Worm (Caenorhabditis elegans) whole organism, midembryonic: ENCODE results near the gene iglr-1.

ENCODE experiments used
- T22C8.4 ChIP-seq: fragments of 200-800 bp; sonication (Bioruptor generic); IDR thresholded peaks from 2 replicates; pipeline ENCODE4 v1.3.6; 2022; ENCODE audit warnings: missing genetic modification characterization, missing compliant biosample characterization
- cog-1 ChIP-seq: sonication (generic microtip); optimal IDR thresholded peaks from 2 replicates; lab custom pipeline; 2016; ENCODE audit warnings: missing genetic modification characterization, missing compliant biosample characterization
- flt-1 ChIP-seq: fragments of 200-800 bp; sonication (Bioruptor generic); IDR thresholded peaks from 2 replicates; pipeline ENCODE4 v1.3.6; 2022; ENCODE audit warnings: missing genetic modification characterization, missing compliant biosample characterization
- klf-2 ChIP-seq: fragments of 200-800 bp; sonication (Bioruptor generic); conservative IDR thresholded peaks from 2 replicates; pipeline ENCODE4 v1.3.6; 2022; ENCODE audit warnings: missing genetic modification reagents, missing genetic modification characterization, missing compliant biosample characterization
- med-1 ChIP-seq: sonication (generic microtip); optimal IDR thresholded peaks from 2 replicates; lab custom pipeline; 2017; ENCODE audit warnings: missing genetic modification characterization, mild to moderate bottlenecking, missing compliant biosample characterization, antibody characterized with exemption, missing genetic modification reagents; ENCODE audit not compliant: insufficient read depth
- ref-1 ChIP-seq: fragments of 200-800 bp; sonication (Bioruptor generic); conservative IDR thresholded peaks from 2 replicates; pipeline ENCODE4 v1.3.6; 2022; ENCODE audit warnings: missing genetic modification reagents, missing genetic modification characterization, missing compliant biosample characterization
- tab-1 ChIP-seq: fragments of 200-800 bp; sonication (Bioruptor generic); IDR thresholded peaks from 2 replicates; pipeline ENCODE4 v1.3.6; 2022; ENCODE audit warnings: missing genetic modification characterization, missing compliant biosample characterization
- ztf-23 ChIP-seq: fragments of 200-800 bp; sonication (Bioruptor generic); IDR thresholded peaks from 2 replicates; pipeline ENCODE4 v1.3.6; 2022; ENCODE audit warnings: missing genetic modification reagents, missing genetic modification characterization, missing compliant biosample characterization
- ztf-29 ChIP-seq: fragments of 200-800 bp; sonication (Bioruptor generic); IDR thresholded peaks from 2 replicates; pipeline ENCODE4 v1.3.6; 2022; ENCODE audit warnings: missing genetic modification reagents, missing genetic modification characterization, missing compliant biosample characterization

The iglr-1 gene

ce11 chrX:14991280-14991679, at the start of gene iglr-1:
Gene iglr-1 (minus strand): TSS chrX:14991380.
- TF ChIP-seq flt-1 = no peak
- no peak for TF ChIP-seq ztf-23 (GFP tag; lab: Robert Waterston, UW)
- TF ChIP-seq cog-1 = no peak
- no peak for TF ChIP-seq ztf-29 (GFP tag; lab: Robert Waterston, UW)
- TF ChIP-seq ref-1 (GFP tag; lab: Robert Waterston, UW) = no peak
- no peak for TF ChIP-seq klf-2 (GFP tag; lab: Robert Waterston, UW)
- TF ChIP-seq T22C8.4 (GFP tag; lab: Robert Waterston, UW) = no peak
- TF ChIP-seq med-1 = no peak
- TF ChIP-seq tab-1 (GFP tag; lab: Robert Waterston, UW) = no peak

ce11 chrX:15040552-15041080, 49.4 kb upstream of the iglr-1 start, which contains the start of gene C18B12.4:
Gene C18B12.4 (minus strand): TSS chrX:15040602.
- TF ChIP-seq tab-1 (GFP tag; lab: Robert Waterston, UW) (peak; percentile 50; the same call in 1 of the 2 replicates), flt-1 (peak; percentile 80), cog-1 (peak; percentile 90), ref-1 (GFP tag; lab: Robert Waterston, UW) (no peak), klf-2 (GFP tag; lab: Robert Waterston, UW) (no peak), ztf-23 (GFP tag; lab: Robert Waterston, UW) (no peak; the same call in 1 of the 2 replicates), med-1 (no peak), ztf-29 (GFP tag; lab: Robert Waterston, UW) (0 out of 2 replicates have a peak, but pooled peaks have one; percentile 50), T22C8.4 (GFP tag; lab: Robert Waterston, UW) (no peak)

- TF ChIP-seq flt-1 = no peak
Measured at ce11 chrX:15039696-15040212, 48.6 kb upstream of the iglr-1 start.

- no peak for TF ChIP-seq cog-1
- TF ChIP-seq med-1 = no peak
- no peak for TF ChIP-seq ztf-29 (GFP tag; lab: Robert Waterston, UW)
- TF ChIP-seq klf-2 (GFP tag; lab: Robert Waterston, UW) = no peak
- no peak for TF ChIP-seq T22C8.4 (GFP tag; lab: Robert Waterston, UW)
- no peak for TF ChIP-seq flt-1
- no peak for TF ChIP-seq ref-1 (GFP tag; lab: Robert Waterston, UW)
- no peak for TF ChIP-seq tab-1 (GFP tag; lab: Robert Waterston, UW)
- TF ChIP-seq ztf-23 (GFP tag; lab: Robert Waterston, UW) = no peak
Measured at ce11 chrX:15039029-15039695, 48.0 kb upstream of the iglr-1 start.

- no peak for TF ChIP-seq cog-1
- no peak for TF ChIP-seq ztf-29 (GFP tag; lab: Robert Waterston, UW)
- no peak for TF ChIP-seq ref-1 (GFP tag; lab: Robert Waterston, UW)
- no peak for TF ChIP-seq ztf-23 (GFP tag; lab: Robert Waterston, UW)
- no peak for TF ChIP-seq klf-2 (GFP tag; lab: Robert Waterston, UW)
- TF ChIP-seq flt-1 = no peak
- no peak for TF ChIP-seq tab-1 (GFP tag; lab: Robert Waterston, UW)
- no peak for TF ChIP-seq med-1
- TF ChIP-seq T22C8.4 (GFP tag; lab: Robert Waterston, UW) = no peak
Measured at ce11 chrX:15036287-15036686, 45.1 kb upstream of the iglr-1 start.

- no peak for TF ChIP-seq ref-1 (GFP tag; lab: Robert Waterston, UW)
- no peak for TF ChIP-seq cog-1
- no peak for TF ChIP-seq flt-1
Measured at ce11 chrX:15035748-15036147, 44.6 kb upstream of the iglr-1 start.

- TF ChIP-seq flt-1 (no peak), ref-1 (GFP tag; lab: Robert Waterston, UW) (no peak), ztf-23 (GFP tag; lab: Robert Waterston, UW) (no peak), tab-1 (GFP tag; lab: Robert Waterston, UW) (no peak), ztf-29 (GFP tag; lab: Robert Waterston, UW) (no peak), cog-1 (no peak), klf-2 (GFP tag; lab: Robert Waterston, UW) (no peak), T22C8.4 (GFP tag; lab: Robert Waterston, UW) (no peak), med-1 (no peak)
Measured at ce11 chrX:15034787-15035186, 43.6 kb upstream of the iglr-1 start, which contains the start of gene dsc-1. Gene dsc-1 (minus strand): TSS chrX:15034832.

- TF ChIP-seq flt-1 (no peak), ztf-29 (GFP tag; lab: Robert Waterston, UW) (no peak), cog-1 (no peak), ztf-23 (GFP tag; lab: Robert Waterston, UW) (no peak), T22C8.4 (GFP tag; lab: Robert Waterston, UW) (no peak), ref-1 (GFP tag; lab: Robert Waterston, UW) (no peak), med-1 (no peak), tab-1 (GFP tag; lab: Robert Waterston, UW) (no peak), klf-2 (GFP tag; lab: Robert Waterston, UW) (no peak)
Measured at ce11 chrX:15027997-15028396, 36.8 kb upstream of the iglr-1 start.

- no peak for TF ChIP-seq ztf-23 (GFP tag; lab: Robert Waterston, UW)
- no peak for TF ChIP-seq klf-2 (GFP tag; lab: Robert Waterston, UW)
- TF ChIP-seq cog-1 = no peak
- no peak for TF ChIP-seq tab-1 (GFP tag; lab: Robert Waterston, UW)
- TF ChIP-seq med-1 = no peak
- TF ChIP-seq ztf-29 (GFP tag; lab: Robert Waterston, UW) = no peak
- no peak for TF ChIP-seq T22C8.4 (GFP tag; lab: Robert Waterston, UW)
- TF ChIP-seq flt-1 = no peak
- no peak for TF ChIP-seq ref-1 (GFP tag; lab: Robert Waterston, UW)
Measured at ce11 chrX:15027566-15027965, 36.4 kb upstream of the iglr-1 start.

ce11 chrX:15026008-15026407, 34.8 kb upstream of the iglr-1 start, which contains the start of gene seb-3:
Gene seb-3 (plus strand): TSS chrX:15026308.
- TF ChIP-seq cog-1 (no peak), T22C8.4 (GFP tag; lab: Robert Waterston, UW) (no peak), med-1 (no peak)
